Fruit fly (Drosophila melanogaster): ENCODE data around the gene CG2983.
A peak's percentile ranks its signal among the peaks of the same experiment; 100 is the strongest.

CG2983 gene

DNA sequence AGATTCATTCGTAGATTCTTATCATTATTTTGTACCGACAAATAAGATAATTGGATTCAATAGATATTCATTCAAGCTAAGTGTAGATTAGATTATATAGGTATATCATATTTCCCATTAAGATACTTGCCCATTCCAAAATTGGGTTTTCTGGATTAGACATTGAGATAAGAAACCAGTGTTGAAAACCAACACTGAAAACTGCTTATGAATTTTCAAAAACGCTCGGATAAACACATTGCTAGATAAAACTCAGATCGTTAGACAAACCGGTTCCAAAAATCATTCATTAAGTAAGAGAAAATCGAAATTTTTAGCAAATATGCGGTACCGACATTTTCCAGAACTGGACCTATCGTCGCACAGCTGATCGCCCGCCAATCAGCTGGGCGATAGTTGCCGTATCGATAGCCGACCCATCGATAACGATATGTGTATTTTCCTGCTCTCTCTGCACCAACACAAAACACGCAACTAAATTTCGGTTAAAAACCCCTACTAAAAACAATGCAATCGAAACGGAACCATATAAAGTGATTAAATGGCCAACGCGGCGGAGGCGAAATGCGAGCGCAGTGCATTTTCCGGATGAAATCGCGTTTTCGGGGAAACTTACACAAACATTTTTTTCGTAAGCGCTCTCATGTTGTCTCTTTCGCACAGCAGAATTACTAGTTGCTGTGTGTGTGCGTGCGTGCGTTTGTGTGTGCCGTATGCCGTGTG lies 38.2 kb downstream of the CG2983 start, which contains the start of the genes NTPase and lilli (continued):
- TF ChIP-seq Bgb (GFP tag; IDR thresholded peaks at IDR 0.05; ENCODE audit: partially characterized antibody) = peak; percentile 94
- peak; percentile 27 for TF ChIP-seq Hr3 (GFP tag; optimal IDR thresholded peaks at IDR 0.05)
- peak; percentile 11 for TF ChIP-seq NK7.1 (GFP tag; optimal IDR thresholded peaks at IDR 0.05)
- no peak for TF ChIP-seq Stat92E (GFP tag; optimal IDR thresholded peaks at IDR 0.05)
- TF ChIP-seq mam (GFP tag; optimal IDR thresholded peaks at IDR 0.05) = peak; percentile 61
- TF ChIP-seq Asciz (GFP tag; optimal IDR thresholded peaks at IDR 0.05) = no peak
- TF ChIP-seq Deaf1 (tag; optimal IDR thresholded peaks at IDR 0.05) = no peak
- TF ChIP-seq CG6683 (GFP tag; optimal IDR thresholded peaks at IDR 0.05) = peak; percentile 18
- TF ChIP-seq E2f2 (GFP tag; IDR thresholded peaks at IDR 0.05) = no peak; the same call in none of the 2 replicates
- peak; percentile 48 for TF ChIP-seq E2f1 (GFP tag; IDR thresholded peaks at IDR 0.05)
- peak; percentile 53 for TF ChIP-seq Myb (GFP tag; optimal IDR thresholded peaks at IDR 0.05)
- TF ChIP-seq hb (GFP tag; IDR thresholded peaks at IDR 0.05; ENCODE audit: partially characterized antibody) = peak; percentile 89
- peak; percentile 72 for TF ChIP-seq CG4854 (GFP tag; optimal IDR thresholded peaks at IDR 0.05)
- peak; percentile 53 for TF ChIP-seq Max (GFP tag; optimal IDR thresholded peaks at IDR 0.05)
- peak; percentile 30; the same call in 2 of the 3 replicates for TF ChIP-seq row (GFP tag; IDR thresholded peaks at IDR 0.05)
- no peak for TF ChIP-seq Doc2 (GFP tag; IDR thresholded peaks at IDR 0.05)
- peak; percentile 75 for TF ChIP-seq CG13624 (GFP tag; optimal IDR thresholded peaks at IDR 0.05)
- TF ChIP-seq schlank (tag; optimal IDR thresholded peaks at IDR 0.05) = peak; percentile 17

DNA sequence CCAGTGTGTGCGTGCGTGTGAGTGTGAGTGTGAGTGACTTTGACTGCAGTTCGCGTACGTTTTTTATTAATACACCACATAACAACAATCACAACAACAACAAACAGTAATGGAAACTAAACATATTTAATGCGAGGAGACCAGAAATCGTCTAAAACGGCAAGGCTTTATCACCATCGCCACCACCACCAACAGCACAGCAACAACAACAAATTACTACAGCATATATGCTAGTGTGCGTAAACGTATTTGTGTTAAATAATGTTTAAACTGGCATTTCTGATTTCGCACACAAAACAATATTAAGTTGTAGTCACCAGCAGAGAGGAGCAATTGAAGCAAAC lies 38.8 kb downstream of the CG2983 start:
- peak in 1 of 2 experiments; percentile 26 for TF ChIP-seq Eip74EF (GFP tag; optimal IDR thresholded peaks at IDR 0.05)
- peak; percentile 94 for TF ChIP-seq CG8478 (optimal IDR thresholded peaks at IDR 0.05)
- peak; percentile 77 for TF ChIP-seq CG4360 (GFP tag; IDR thresholded peaks at IDR 0.05)
- peak; percentile 49 for TF ChIP-seq CG8924 (tag; optimal IDR thresholded peaks at IDR 0.05)
- peak in 1 of 3 experiments; percentile 88 for TF ChIP-seq lola (GFP tag; optimal IDR thresholded peaks at IDR 0.05)
- 0 out of 4 replicates have a peak, but pooled peaks have one; percentile 21 for TF ChIP-seq chinmo (GFP tag; IDR thresholded peaks at IDR 0.05; ENCODE audit: partially characterized antibody)
- no peak for TF ChIP-seq Hsf (GFP tag; optimal IDR thresholded peaks at IDR 0.05)
- TF ChIP-seq CG5245 (GFP tag; optimal IDR thresholded peaks at IDR 0.05) = no peak

DNA sequence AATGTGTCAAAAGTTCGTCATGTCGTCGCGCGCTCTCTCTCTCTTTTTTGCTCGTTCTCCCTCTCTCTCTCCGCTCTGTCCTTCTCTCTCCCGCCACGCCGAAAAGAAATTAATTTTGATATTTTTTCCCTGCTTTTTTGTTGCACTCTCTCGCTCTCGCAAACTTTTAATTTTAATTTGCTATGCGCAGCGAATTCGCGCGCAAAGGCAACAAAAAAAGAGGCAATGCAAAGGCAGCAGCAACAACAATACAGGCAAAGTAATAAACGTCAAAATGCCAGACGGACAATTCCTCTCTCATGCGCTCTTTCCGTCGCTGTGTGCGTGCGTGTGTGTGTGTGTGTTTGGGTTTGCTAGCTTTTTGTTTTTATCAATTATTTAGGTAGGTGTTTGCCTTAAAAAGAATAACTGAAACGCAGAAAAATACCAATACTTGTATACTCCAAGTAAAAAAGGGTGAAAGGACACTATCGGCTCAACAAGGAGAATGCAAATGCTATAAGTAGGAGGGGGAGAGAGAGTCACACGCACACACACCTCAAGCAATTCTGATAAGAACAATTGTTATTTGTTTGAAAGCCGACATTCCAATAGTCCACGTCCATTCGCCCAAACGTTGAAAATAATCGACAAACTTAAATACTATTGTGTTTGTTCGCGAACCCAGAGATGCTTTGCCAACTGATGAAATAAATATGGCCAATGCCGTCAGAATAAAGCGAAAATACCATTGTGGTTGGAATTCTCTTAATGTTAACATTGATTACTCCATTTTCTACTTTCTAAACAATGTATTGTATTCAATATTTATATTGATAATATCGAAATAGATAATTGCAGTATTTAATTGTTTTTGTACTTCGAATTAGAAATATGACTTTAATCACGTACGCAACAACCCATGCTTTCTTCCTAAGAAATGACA lies 39.4 kb downstream of the CG2983 start:
- TF ChIP-seq yki (optimal IDR thresholded peaks at IDR 0.05) (peak; percentile 31), CG4360 (GFP tag; IDR thresholded peaks at IDR 0.05) (peak; percentile 65), az2 (GFP tag; optimal IDR thresholded peaks at IDR 0.05) (no peak), abd-A (tag; optimal IDR thresholded peaks at IDR 0.05) (peak; percentile 77), hkb (optimal IDR thresholded peaks at IDR 0.05) (no peak), hkb (GFP tag; IDR thresholded peaks at IDR 0.05) (0 out of 2 replicates have a peak, but pooled peaks have one; percentile 34), nom (GFP tag; optimal IDR thresholded peaks at IDR 0.05) (peak; percentile 83), bsh (GFP tag; optimal IDR thresholded peaks at IDR 0.05) (peak in 1 of 2 experiments; percentile 29), sqz (GFP tag; optimal IDR thresholded peaks at IDR 0.05) (peak; percentile 32), gce (GFP tag; IDR thresholded peaks at IDR 0.05) (no peak), chinmo (GFP tag; IDR thresholded peaks at IDR 0.05; ENCODE audit: partially characterized antibody) (peak; percentile 94; the same call in 3 of the 4 replicates), gro (GFP tag; optimal IDR thresholded peaks at IDR 0.05) (peak; percentile 13), CG1832 (GFP tag; optimal IDR thresholded peaks at IDR 0.05) (peak; percentile 36), HmgZ (tag; optimal IDR thresholded peaks at IDR 0.05) (peak; percentile 14), CG7745 (tag; optimal IDR thresholded peaks at IDR 0.05) (peak; percentile 99), CG14667 (GFP tag; IDR thresholded peaks at IDR 0.05) (no peak), BEAF-32 (GFP tag; optimal IDR thresholded peaks at IDR 0.05) (no peak), CG5180 (GFP tag; optimal IDR thresholded peaks at IDR 0.05) (peak; percentile 90), Med (GFP tag) (peak; percentile 14), exex (tag; optimal IDR thresholded peaks at IDR 0.05) (no peak), CG5953 (GFP tag; IDR thresholded peaks at IDR 0.05) (no peak)

Data from whole organism, embryonic.